Worm (Caenorhabditis elegans) whole organism, young adult: ENCODE results near the gene nhr-138.
"Not testable (repeated sequence)": the region's sequence is repeated elsewhere in the genome, so short reads cannot be mapped to it uniquely, and the experiment has no call there.

Experiments used
- F10E7.11 ChIP-seq: sonication (generic microtip); optimal IDR thresholded peaks from 2 replicates; lab custom pipeline; 2017; ENCODE audit warnings: mild to moderate bottlenecking, missing genetic modification characterization, moderate library complexity, missing compliant biosample characterization
- F37B4.10 ChIP-seq: fragments of 200-800 bp; sonication (Bioruptor generic); IDR thresholded peaks from 2 replicates; pipeline ENCODE4 v1.3.6; 2022; ENCODE audit warnings: missing genetic modification characterization, missing compliant biosample characterization
- F52B5.7 ChIP-seq: sonication (generic microtip); optimal IDR thresholded peaks from 2 replicates; lab custom pipeline; 2016; ENCODE audit warnings: mild to moderate bottlenecking, missing genetic modification characterization, missing compliant biosample characterization
- F55B11.4 ChIP-seq: sonication (generic microtip); optimal IDR thresholded peaks from 2 replicates; lab custom pipeline; 2016; ENCODE audit warnings: missing compliant biosample characterization, missing genetic modification characterization, borderline replicate concordance; ENCODE audit not compliant: insufficient read depth
- F57A8.1 ChIP-seq: fragments of 200-800 bp; sonication (Bioruptor generic); optimal IDR thresholded peaks from 2 replicates; lab custom pipeline; 2018; ENCODE audit warnings: mild to moderate bottlenecking, missing genetic modification characterization, moderate library complexity, missing compliant biosample characterization
- F57C9.4 ChIP-seq: sonication (generic microtip); optimal IDR thresholded peaks from 2 replicates; lab custom pipeline; 2017; ENCODE audit warnings: mild to moderate bottlenecking, missing genetic modification characterization, missing compliant biosample characterization
- K12H6.12 ChIP-seq: fragments of 200-800 bp; sonication (Bioruptor generic); optimal IDR thresholded peaks from 2 replicates; lab custom pipeline; 2018; ENCODE audit warnings: mild to moderate bottlenecking, missing genetic modification characterization, missing compliant biosample characterization
- Y53F4B.3 ChIP-seq: fragments of 200-800 bp; sonication (Bioruptor generic); IDR thresholded peaks from 2 replicates; pipeline ENCODE4 v1.3.6; 2022; ENCODE audit warnings: missing genetic modification reagents, missing genetic modification characterization, missing compliant biosample characterization
- Y53G8AR.9 ChIP-seq: fragments of 200-800 bp; sonication (Bioruptor generic); conservative IDR thresholded peaks from 2 replicates; pipeline ENCODE4 v1.3.6; 2022; ENCODE audit warnings: missing genetic modification reagents, missing genetic modification characterization, missing compliant biosample characterization
- Y79H2A.3 ChIP-seq: fragments of 200-800 bp; sonication (Bioruptor generic); conservative IDR thresholded peaks from 2 replicates; pipeline ENCODE4 v1.3.6; 2022; ENCODE audit warnings: missing genetic modification reagents, missing genetic modification characterization, missing compliant biosample characterization
- ZK185.1 ChIP-seq: sonication (generic microtip); optimal IDR thresholded peaks from 2 replicates; lab custom pipeline; 2016; ENCODE audit warnings: mild to moderate bottlenecking, missing genetic modification characterization, missing compliant biosample characterization; ENCODE audit not compliant: poor library complexity, severe bottlenecking
- attf-6 ChIP-seq: fragments of 200-800 bp; sonication (Bioruptor generic); IDR thresholded peaks from 2 replicates; pipeline ENCODE4 v1.3.6; 2022; ENCODE audit warnings: missing genetic modification reagents, missing genetic modification characterization, missing compliant biosample characterization
- chd-7 ChIP-seq: sonication (generic microtip); optimal IDR thresholded peaks from 2 replicates; lab custom pipeline; 2016; ENCODE audit warnings: mild to moderate bottlenecking, missing genetic modification characterization, moderate library complexity, missing compliant biosample characterization
- dox-1 ChIP-seq: fragments of 200-800 bp; sonication (Bioruptor generic); IDR thresholded peaks from 2 replicates; pipeline ENCODE4 v1.3.6; 2022; ENCODE audit warnings: missing genetic modification reagents, missing genetic modification characterization, missing compliant biosample characterization
- dpff-1 ChIP-seq: sonication (generic microtip); optimal IDR thresholded peaks from 2 replicates; lab custom pipeline; 2017; ENCODE audit warnings: mild to moderate bottlenecking, missing genetic modification characterization, missing compliant biosample characterization
- efl-1 ChIP-seq: fragments of 150-350 bp; optimal IDR thresholded peaks from 2 replicates; lab custom pipeline; 2014; ENCODE audit warnings: missing biosample characterization, missing genetic modification reagents, missing genetic modification characterization
- hlh-26 ChIP-seq: fragments of 200-800 bp; sonication (Bioruptor generic); conservative IDR thresholded peaks from 2 replicates; pipeline ENCODE4 v1.3.6; 2022; ENCODE audit warnings: missing genetic modification reagents, missing genetic modification characterization, missing compliant biosample characterization
- hmg-20 ChIP-seq: fragments of 200-800 bp; sonication (Bioruptor generic); IDR thresholded peaks from 2 replicates; pipeline ENCODE4 v1.3.6; 2022; ENCODE audit warnings: missing genetic modification reagents, missing genetic modification characterization, missing compliant biosample characterization
- let-607 ChIP-seq, 2 experiments: fragments of 200-800 bp in 1 of 2; sonication (Bioruptor generic) in 1 of 2; sonication (generic microtip) in 1 of 2; optimal IDR thresholded peaks; 2 replicates each; lab custom pipeline; 2016 to 2018; ENCODE audit warnings: mild to moderate bottlenecking in 2 of 2, missing compliant biosample characterization in 2 of 2, missing genetic modification characterization in 2 of 2, moderate library complexity in 2 of 2, missing genotype in 1 of 2
- lin-40 ChIP-seq: sonication (generic microtip); optimal IDR thresholded peaks from 2 replicates; lab custom pipeline; 2016; ENCODE audit warnings: missing genetic modification characterization, mild to moderate bottlenecking, missing compliant biosample characterization, missing genotype, missing genetic modification reagents
- lir-1 ChIP-seq: fragments of 200-800 bp; sonication (Bioruptor generic); conservative IDR thresholded peaks from 2 replicates; pipeline ENCODE4 v1.3.6; 2022; ENCODE audit warnings: missing genetic modification reagents, missing genetic modification characterization, missing compliant biosample characterization
- lsy-27 ChIP-seq: sonication (generic microtip); optimal IDR thresholded peaks from 2 replicates; lab custom pipeline; 2017; ENCODE audit warnings: missing genetic modification characterization, mild to moderate bottlenecking, missing compliant biosample characterization, antibody characterized with exemption, missing genotype, borderline replicate concordance; ENCODE audit not compliant: insufficient read depth
- madf-6 ChIP-seq: fragments of 200-800 bp; sonication (Bioruptor generic); IDR thresholded peaks from 2 replicates; pipeline ENCODE4 v1.3.6; 2022; ENCODE audit warnings: missing genetic modification reagents, missing genetic modification characterization, missing compliant biosample characterization
- mes-4 ChIP-seq: sonication (generic microtip); optimal IDR thresholded peaks from 2 replicates; lab custom pipeline; 2016; ENCODE audit warnings: missing genotype, missing genetic modification characterization, missing compliant biosample characterization
- nhr-27 ChIP-seq: fragments of 200-800 bp; sonication (Bioruptor generic); optimal IDR thresholded peaks from 2 replicates; lab custom pipeline; 2018; ENCODE audit warnings: mild to moderate bottlenecking, missing genetic modification characterization, moderate library complexity, missing compliant biosample characterization
- nhr-90 ChIP-seq: sonication (generic microtip); optimal IDR thresholded peaks from 2 replicates; lab custom pipeline; 2016; ENCODE audit warnings: missing genotype, mild to moderate bottlenecking, missing genetic modification characterization, missing compliant biosample characterization
- pha-4 ChIP-seq: fragments of 150-350 bp; sonication (generic microtip); optimal IDR thresholded peaks from 2 replicates; lab custom pipeline; 2014; ENCODE audit warnings: missing biosample characterization, missing genetic modification reagents, missing genetic modification characterization
- rcor-1 ChIP-seq: fragments of 200-800 bp; sonication (Bioruptor generic); IDR thresholded peaks from 2 replicates; pipeline ENCODE4 v1.3.6; 2022; ENCODE audit warnings: missing genetic modification reagents, missing genetic modification characterization, missing compliant biosample characterization
- snpc-1.1 ChIP-seq: sonication (generic microtip); optimal IDR thresholded peaks from 2 replicates; lab custom pipeline; 2017; ENCODE audit warnings: missing genetic modification characterization, mild to moderate bottlenecking, missing compliant biosample characterization, antibody characterized with exemption, moderate library complexity, missing genotype, missing genetic modification reagents; ENCODE audit not compliant: insufficient read depth
- snpc-4 ChIP-seq, 5 experiments: fragments of 150-350 bp in 1 of 5; sonication (generic microtip) in 4 of 5; optimal IDR thresholded peaks; 2 replicates each; lab custom pipeline; 2014 to 2018; ENCODE audit warnings: missing genetic modification characterization in 5 of 5, missing biosample characterization in 3 of 5, antibody characterized with exemption in 2 of 5, mild to moderate bottlenecking in 2 of 5, missing compliant biosample characterization in 2 of 5, missing genotype in 2 of 5, moderate library complexity in 2 of 5, missing genetic modification reagents in 1 of 5
- sptf-2 ChIP-seq: fragments of 200-800 bp; sonication (Bioruptor generic); optimal IDR thresholded peaks from 2 replicates; lab custom pipeline; 2018; ENCODE audit warnings: mild to moderate bottlenecking, missing genetic modification characterization, missing compliant biosample characterization
- tbp1 ChIP-seq: fragments of 200-800 bp; sonication (Bioruptor generic); optimal IDR thresholded peaks from 2 replicates; lab custom pipeline; 2018; ENCODE audit warnings: mild to moderate bottlenecking, missing genetic modification characterization, missing compliant biosample characterization
- unc-130 ChIP-seq: sonication (generic microtip); optimal IDR thresholded peaks from 2 replicates; lab custom pipeline; 2016; ENCODE audit warnings: missing genetic modification reagents, missing genetic modification characterization, missing compliant biosample characterization
- xnd-1 ChIP-seq: sonication (generic microtip); optimal IDR thresholded peaks from 2 replicates; lab custom pipeline; 2016; ENCODE audit warnings: missing genotype, missing genetic modification reagents, missing genetic modification characterization, missing compliant biosample characterization
- zfh-2 ChIP-seq: fragments of 200-800 bp; sonication (Bioruptor generic); conservative IDR thresholded peaks from 2 replicates; pipeline ENCODE4 v1.3.6; 2022; ENCODE audit warnings: missing genetic modification reagents, missing genetic modification characterization, missing compliant biosample characterization
- ztf-22 ChIP-seq: fragments of 200-800 bp; sonication (Bioruptor generic); optimal IDR thresholded peaks from 2 replicates; lab custom pipeline; 2018; ENCODE audit warnings: mild to moderate bottlenecking, missing genetic modification characterization, moderate library complexity, missing compliant biosample characterization
- ztf-26 ChIP-seq: sonication (generic microtip); optimal IDR thresholded peaks from 2 replicates; lab custom pipeline; 2017; ENCODE audit warnings: missing genetic modification characterization, missing compliant biosample characterization
- ztf-28 ChIP-seq: fragments of 200-800 bp; sonication (Bioruptor generic); IDR thresholded peaks from 2 replicates; pipeline ENCODE4 v1.3.6; 2022; ENCODE audit warnings: missing genetic modification reagents, missing genetic modification characterization, missing compliant biosample characterization
- ztf-6 ChIP-seq: fragments of 200-800 bp; sonication (Bioruptor generic); IDR thresholded peaks from 2 replicates; pipeline ENCODE4 v1.3.6; 2022; ENCODE audit warnings: missing genetic modification reagents, missing genetic modification characterization, missing compliant biosample characterization

Gene nhr-138

DNA sequence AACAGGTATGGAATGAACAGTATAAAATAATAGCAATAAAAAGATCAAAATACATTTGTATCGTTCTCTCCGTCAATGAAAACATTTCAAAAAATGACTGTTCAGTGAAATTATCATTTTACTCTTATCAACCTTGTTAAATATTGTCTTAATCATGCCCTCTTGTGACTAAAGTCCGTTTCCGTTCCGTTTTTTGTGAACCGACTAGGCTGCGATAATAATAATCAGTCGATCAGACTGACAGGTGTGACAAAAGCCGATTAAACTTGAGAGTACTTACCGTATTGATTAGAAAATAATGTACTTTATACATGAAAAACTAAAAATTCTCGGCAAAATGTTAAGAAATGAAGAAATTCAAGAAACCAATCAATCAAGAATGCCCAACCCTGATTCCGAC lies 42.5 kb upstream of the nhr-138 start, which contains the start of gene ins-7 (continued):
- TF ChIP-seq F55B11.4 (tag; lab: Kevin White, UChicago) (no peak), hmg-20 (GFP tag; lab: Robert Waterston, UW) (no peak)

DNA sequence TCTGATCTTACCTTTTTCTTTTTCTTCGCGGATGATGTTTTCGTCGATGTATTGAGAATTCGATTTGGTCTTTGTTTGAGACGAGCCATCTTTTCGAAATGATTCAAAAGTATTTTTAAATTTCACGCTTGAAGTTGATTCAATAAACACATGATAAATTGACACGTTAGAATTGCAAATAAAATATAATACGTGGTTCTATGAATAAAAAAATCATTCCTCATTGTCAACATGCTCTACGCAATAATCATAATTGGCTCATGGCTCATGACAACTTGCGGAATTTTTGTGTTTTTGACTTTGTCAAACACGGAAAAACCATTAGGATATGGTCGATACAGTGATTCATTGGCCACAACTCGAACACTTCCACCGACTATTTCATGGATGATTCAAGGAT lies 41.6 kb upstream of the nhr-138 start, which contains the start of the genes htas-1 and ZK1251.3:
Gene htas-1 (minus strand): TSS at position 101 of the 400 bp plus-strand sequence.
Gene ZK1251.3 (plus strand): TSS at position 226 of the 400 bp plus-strand sequence.
- TF ChIP-seq lir-1 (GFP tag; lab: Robert Waterston, UW), result no peak
- TF ChIP-seq Y79H2A.3, result no peak
- TF ChIP-seq chd-7 (tag; lab: Kevin White, UChicago), result no peak
- no peak for TF ChIP-seq F52B5.7 (tag; lab: Kevin White, UChicago)
- no peak for TF ChIP-seq F10E7.11 (tag; lab: Kevin White, UChicago)
- TF ChIP-seq ztf-26, result no peak

DNA sequence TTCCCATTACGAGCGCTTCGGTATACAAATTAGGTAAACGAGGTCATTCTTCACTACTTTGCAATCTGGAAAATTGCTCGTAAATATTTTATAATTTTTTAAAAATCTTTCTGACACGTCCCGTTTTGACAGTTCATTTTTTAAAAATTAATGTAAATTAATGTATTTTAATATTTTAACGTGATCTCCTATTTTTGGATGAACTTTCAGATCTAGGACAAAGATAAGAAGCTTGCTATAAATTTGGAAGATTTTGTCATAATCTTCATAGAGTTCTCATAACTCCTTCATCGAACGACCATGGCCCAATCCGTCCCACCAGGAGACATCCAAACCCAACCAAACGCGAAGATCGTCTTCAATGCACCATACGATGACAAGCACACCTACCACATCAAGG lies 36.3 kb upstream of the nhr-138 start, which contains the start of gene msp-76:
Gene msp-76 (plus strand): TSS at position 301 of the 400 bp plus-strand sequence.
- not testable (repeated sequence) for TF ChIP-seq Y53G8AR.9 (GFP tag; lab: Robert Waterston, UW); lsy-27; Y53F4B.3

DNA sequence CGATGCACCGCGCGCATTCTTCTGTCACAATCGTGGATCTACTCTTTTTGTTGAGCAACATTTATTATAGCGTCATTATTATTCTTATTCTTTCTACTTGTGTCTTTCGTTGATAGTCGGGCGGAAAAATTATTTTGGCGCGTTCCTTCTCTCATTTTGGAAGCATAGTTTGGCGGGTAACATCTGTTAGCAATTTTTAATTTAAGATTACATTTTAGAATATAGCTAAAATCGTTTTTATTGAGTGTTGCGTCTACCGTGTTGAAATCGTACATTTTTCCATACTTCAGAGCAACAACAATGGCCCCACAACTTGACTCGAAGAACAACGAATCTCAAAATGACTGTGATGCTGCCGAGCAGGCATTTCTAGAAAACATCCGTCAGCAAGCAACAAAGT lies 34.4 kb upstream of the nhr-138 start, which contains the start of gene sdz-36:
Gene sdz-36 (plus strand): TSS at position 301 of the 400 bp plus-strand sequence.
- TF ChIP-seq ztf-28 (no peak), dpff-1 (tag; lab: Kevin White, UChicago) (no peak), ztf-6 (GFP tag; lab: Robert Waterston, UW) (no peak), K12H6.12 (tag; lab: Kevin White, UChicago) (no peak), unc-130 (no peak), let-607 (tag; optimal IDR thresholded peaks at IDR 0.05; lab: Kevin White, UChicago) (no peak), zfh-2 (GFP tag; lab: Robert Waterston, UW) (no peak), xnd-1 (tag; lab: Kevin White, UChicago) (no peak), mes-4 (tag; lab: Kevin White, UChicago) (no peak), nhr-90 (tag; lab: Kevin White, UChicago) (no peak), dox-1 (no peak), F57C9.4 (no peak), ztf-22 (GFP tag; lab: Kevin White, UChicago) (no peak), F37B4.10 (GFP tag; lab: Robert Waterston, UW) (no peak), hlh-26 (no peak), ZK185.1 (tag; lab: Kevin White, UChicago) (no peak)

DNA sequence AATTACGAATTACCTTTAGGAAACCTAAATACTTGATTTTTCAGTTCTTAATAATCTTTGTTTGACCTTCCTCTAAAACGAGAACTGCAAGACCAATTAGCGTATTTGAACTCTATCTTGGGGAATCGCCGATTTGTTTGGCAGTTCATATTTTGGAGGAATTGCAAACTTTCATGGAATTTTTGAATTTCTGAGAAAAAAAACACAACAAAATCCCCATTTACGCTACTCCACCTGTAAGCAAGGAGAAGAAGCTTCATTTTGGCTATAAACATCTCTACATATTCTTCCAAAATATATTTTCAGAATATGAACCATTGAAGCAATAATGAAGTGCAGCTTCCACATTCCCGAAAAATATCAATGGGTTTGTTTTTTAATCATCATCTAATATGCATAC lies 32.2 kb upstream of the nhr-138 start, which contains the start of gene twk-9:
Gene twk-9 (plus strand): TSS at position 301 of the 400 bp plus-strand sequence.
- no peak for TF ChIP-seq chd-7 (tag; lab: Kevin White, UChicago)
- TF ChIP-seq efl-1, result no peak
- no peak for TF ChIP-seq let-607 (tag; optimal IDR thresholded peaks at IDR 0.05; lab: Kevin White, UChicago)
- no peak for TF ChIP-seq snpc-1.1
- TF ChIP-seq attf-6 (GFP tag; lab: Robert Waterston, UW), result no peak
- TF ChIP-seq nhr-27 (tag; lab: Kevin White, UChicago), result no peak
- TF ChIP-seq madf-6 (GFP tag; lab: Robert Waterston, UW), result no peak
- TF ChIP-seq tbp1, result no peak
- no peak for TF ChIP-seq snpc-4 (GFP tag; optimal IDR thresholded peaks at IDR 0.05; lab: Kevin White, UChicago)
- TF ChIP-seq snpc-4 (tag; optimal IDR thresholded peaks at IDR 0.05; lab: Kevin White, UChicago), result no peak
- TF ChIP-seq F55B11.4 (tag; lab: Kevin White, UChicago), result no peak
- no peak for TF ChIP-seq K12H6.12 (tag; lab: Kevin White, UChicago)
- TF ChIP-seq lsy-27, result no peak
- TF ChIP-seq sptf-2, result no peak
- TF ChIP-seq F57A8.1 (GFP tag; lab: Kevin White, UChicago), result no peak
- TF ChIP-seq F10E7.11 (tag; lab: Kevin White, UChicago), result no peak
- TF ChIP-seq pha-4 (tag; lab: Kevin White, UChicago), result no peak
- no peak for TF ChIP-seq lin-40 (tag; lab: Kevin White, UChicago)
- TF ChIP-seq rcor-1 (GFP tag; lab: Robert Waterston, UW), result no peak
